Fruit fly (Drosophila melanogaster) whole organism, embryonic: Measurements from ENCODE around the gene dysf.

ENCODE experiments used
- CG10366 ChIP-seq: fragments of 200-800 bp; sonication (Bioruptor generic); IDR thresholded peaks from 2 replicates; pipeline ENCODE4 v1.3.6; 2022; ENCODE audit warnings: missing biosample characterization, missing genetic modification characterization
- CG10979 ChIP-seq: fragments of 200-800 bp; sonication (Bioruptor generic); optimal IDR thresholded peaks from 2 replicates; lab custom pipeline; 2018; ENCODE audit warnings: missing biosample characterization, mild to moderate bottlenecking, missing genetic modification characterization, moderate library complexity
- CG11456 ChIP-seq: fragments of 200-800 bp; sonication (Bioruptor generic); IDR thresholded peaks from 3 replicates; pipeline ENCODE4 v1.3.6; 2022; ENCODE audit warnings: missing biosample characterization, missing genetic modification characterization
- CG11504 ChIP-seq: fragments of 200-800 bp; sonication (Bioruptor generic); optimal IDR thresholded peaks from 3 replicates; lab custom pipeline; 2019; ENCODE audit warnings: missing biosample characterization, mild to moderate bottlenecking, missing genetic modification characterization, moderate library complexity
- CG12071 ChIP-seq: fragments of 200-800 bp; sonication (Bioruptor generic); optimal IDR thresholded peaks from 3 replicates; lab custom pipeline; 2018; ENCODE audit warnings: missing biosample characterization, mild to moderate bottlenecking, missing genetic modification characterization
- CG14014 ChIP-seq: fragments of 200-800 bp; sonication (Bioruptor generic); IDR thresholded peaks from 2 replicates; pipeline ENCODE4 v1.3.6; 2022; ENCODE audit warnings: missing biosample characterization, missing genetic modification characterization
- CG14050 ChIP-seq: fragments of 200-800 bp; sonication (Bioruptor generic); IDR thresholded peaks from 3 replicates; pipeline ENCODE4 v1.3.6; 2022; ENCODE audit warnings: missing biosample characterization, missing genetic modification characterization
- CG1603 ChIP-seq: fragments of 200-800 bp; sonication (Bioruptor generic); optimal IDR thresholded peaks from 2 replicates; lab custom pipeline; 2019; ENCODE audit warnings: missing biosample characterization, mild to moderate bottlenecking, missing genetic modification characterization, moderate library complexity
- CG17361 ChIP-seq: fragments of 200-800 bp; sonication (Bioruptor generic); IDR thresholded peaks from 3 replicates; pipeline ENCODE4 v1.3.6; 2022; ENCODE audit warnings: missing biosample characterization, missing genetic modification characterization
- CG17829 ChIP-seq: fragments of 200-800 bp; optimal IDR thresholded peaks from 2 replicates; lab custom pipeline; 2019; ENCODE audit warnings: missing biosample characterization, mild to moderate bottlenecking, missing genetic modification characterization, moderate library complexity
- CG1792 ChIP-seq: fragments of 200-800 bp; sonication (Bioruptor generic); optimal IDR thresholded peaks from 2 replicates; lab custom pipeline; 2016; ENCODE audit warnings: missing biosample characterization, missing genetic modification characterization
- CG2712 ChIP-seq: fragments of 200-800 bp; optimal IDR thresholded peaks from 3 replicates; lab custom pipeline; 2019; ENCODE audit warnings: missing biosample characterization, mild to moderate bottlenecking, missing genetic modification characterization, moderate library complexity
- CG31441 ChIP-seq: fragments of 200-800 bp; sonication (Bioruptor generic); IDR thresholded peaks from 2 replicates; pipeline ENCODE4 v1.3.6; 2022; ENCODE audit warnings: missing biosample characterization, missing genetic modification characterization
- CG3281 ChIP-seq: fragments of 200-800 bp; sonication (Bioruptor generic); optimal IDR thresholded peaks from 3 replicates; lab custom pipeline; 2017; ENCODE audit warnings: missing biosample characterization, mild to moderate bottlenecking, missing genetic modification characterization
- CG3407 ChIP-seq: fragments of 200-800 bp; sonication (Bioruptor generic); optimal IDR thresholded peaks from 2 replicates; lab custom pipeline; 2018; ENCODE audit warnings: missing biosample characterization, mild to moderate bottlenecking, missing genetic modification characterization
- CG34422 ChIP-seq: fragments of 200-800 bp; sonication (Bioruptor generic); IDR thresholded peaks from 3 replicates; pipeline ENCODE4 v1.3.6; 2022; ENCODE audit warnings: missing biosample characterization, missing genetic modification characterization
- CG4328 ChIP-seq: fragments of 200-800 bp; sonication (Bioruptor generic); optimal IDR thresholded peaks from 3 replicates; lab custom pipeline; 2017; ENCODE audit warnings: missing biosample characterization, missing genetic modification reagents, missing genetic modification characterization
- CG4424 ChIP-seq: fragments of 200-800 bp; sonication (Bioruptor generic); optimal IDR thresholded peaks from 3 replicates; lab custom pipeline; 2016; ENCODE audit warnings: missing biosample characterization, missing genetic modification characterization
- CG5245 ChIP-seq: fragments of 200-800 bp; sonication (Bioruptor generic); optimal IDR thresholded peaks from 3 replicates; lab custom pipeline; 2016; ENCODE audit warnings: missing biosample characterization, missing genetic modification characterization
- CG5953 ChIP-seq: fragments of 200-800 bp; sonication (Bioruptor generic); IDR thresholded peaks from 2 replicates; pipeline ENCODE4 v1.3.6; 2022; ENCODE audit warnings: missing biosample characterization, missing genetic modification characterization
- CG6272 ChIP-seq: fragments of 200-800 bp; sonication (Bioruptor generic); IDR thresholded peaks from 2 replicates; pipeline ENCODE4 v1.3.6; 2022; ENCODE audit warnings: missing biosample characterization, missing genetic modification characterization
- Dad ChIP-seq: fragments of 200-800 bp; sonication (Bioruptor generic); optimal IDR thresholded peaks from 3 replicates; lab custom pipeline; 2016; ENCODE audit warnings: missing biosample characterization, missing genetic modification characterization
- Hsf ChIP-seq: fragments of 200-800 bp; sonication (Bioruptor generic); optimal IDR thresholded peaks from 3 replicates; lab custom pipeline; 2016; ENCODE audit warnings: missing biosample characterization, missing genetic modification characterization
- NC2α ChIP-seq: fragments of 200-800 bp; sonication (Bioruptor generic); optimal IDR thresholded peaks from 2 replicates; lab custom pipeline; 2016; ENCODE audit warnings: missing biosample characterization, missing genetic modification characterization
- Oli ChIP-seq: fragments of 200-800 bp; sonication (Bioruptor generic); optimal IDR thresholded peaks from 2 replicates; lab custom pipeline; 2018; ENCODE audit warnings: missing biosample characterization, mild to moderate bottlenecking, missing genetic modification characterization, moderate library complexity
- Optix ChIP-seq: fragments of 200-800 bp; sonication (Bioruptor generic); IDR thresholded peaks from 3 replicates; pipeline ENCODE4 v1.3.6; 2022; ENCODE audit warnings: missing biosample characterization, missing genetic modification characterization
- PHDP ChIP-seq: fragments of 200-800 bp; sonication (Bioruptor generic); optimal IDR thresholded peaks from 3 replicates; lab custom pipeline; 2018; ENCODE audit warnings: missing biosample characterization, mild to moderate bottlenecking, missing genetic modification characterization, moderate library complexity
- Ptx1 ChIP-seq: fragments of 200-800 bp; sonication (Bioruptor generic); IDR thresholded peaks from 2 replicates; pipeline ENCODE4 v1.3.6; 2022; ENCODE audit warnings: missing biosample characterization, missing genetic modification characterization
- Six4 ChIP-seq: fragments of 200-800 bp; sonication (Bioruptor generic); optimal IDR thresholded peaks from 2 replicates; lab custom pipeline; 2016; ENCODE audit warnings: missing biosample characterization, missing genetic modification characterization
- ap ChIP-seq: fragments of 200-800 bp; sonication (Bioruptor generic); IDR thresholded peaks from 2 replicates; pipeline ENCODE4 v1.3.6; 2022; ENCODE audit warnings: missing biosample characterization, missing genetic modification characterization
- br ChIP-seq: fragments of >200 bp; optimal IDR thresholded peaks from 2 replicates; lab custom pipeline; 2017
- btn ChIP-seq: fragments of 200-800 bp; sonication (Bioruptor generic); optimal IDR thresholded peaks from 2 replicates; lab custom pipeline; 2016; ENCODE audit warnings: missing biosample characterization, missing genetic modification characterization
- cato ChIP-seq: fragments of 200-800 bp; sonication (Bioruptor generic); optimal IDR thresholded peaks from 2 replicates; lab custom pipeline; 2016; ENCODE audit warnings: missing biosample characterization, missing genetic modification characterization, borderline replicate concordance
- corto ChIP-seq: fragments of 200-800 bp; sonication (Bioruptor generic); optimal IDR thresholded peaks from 2 replicates; lab custom pipeline; 2016; ENCODE audit warnings: missing biosample characterization, mild to moderate bottlenecking, missing genetic modification characterization, moderate library complexity
- dmrt99B ChIP-seq: fragments of 200-800 bp; sonication (Bioruptor generic); optimal IDR thresholded peaks from 2 replicates; lab custom pipeline; 2018; ENCODE audit warnings: missing biosample characterization, mild to moderate bottlenecking, missing genetic modification characterization, moderate library complexity
- gcm ChIP-seq: fragments of 200-800 bp; sonication (Bioruptor generic); optimal IDR thresholded peaks from 2 replicates; lab custom pipeline; 2019; ENCODE audit warnings: missing biosample characterization, mild to moderate bottlenecking, missing genetic modification characterization, moderate library complexity
- gem ChIP-seq: fragments of 200-800 bp; sonication (Bioruptor generic); optimal IDR thresholded peaks from 2 replicates; lab custom pipeline; 2019; ENCODE audit warnings: missing biosample characterization, mild to moderate bottlenecking, missing genetic modification characterization, moderate library complexity
- gsb ChIP-seq: fragments of 200-800 bp; sonication (Bioruptor generic); IDR thresholded peaks from 2 replicates; pipeline ENCODE4 v1.3.6; 2022; ENCODE audit warnings: missing biosample characterization, missing genetic modification characterization
- lilli ChIP-seq: fragments of 200-800 bp; sonication (Bioruptor generic); optimal IDR thresholded peaks from 3 replicates; lab custom pipeline; 2016; ENCODE audit warnings: missing biosample characterization, missing genetic modification characterization
- nmo ChIP-seq: fragments of 200-800 bp; sonication (Bioruptor generic); optimal IDR thresholded peaks from 2 replicates; lab custom pipeline; 2018; ENCODE audit warnings: missing biosample characterization, mild to moderate bottlenecking, missing genetic modification characterization, moderate library complexity
- phol ChIP-seq: fragments of 200-800 bp; sonication (Bioruptor generic); optimal IDR thresholded peaks from 3 replicates; lab custom pipeline; 2018; ENCODE audit warnings: missing biosample characterization, mild to moderate bottlenecking, missing genetic modification characterization, moderate library complexity
- prd ChIP-seq, 3 experiments: fragments of >200 bp in 2 of 3; fragments of 200-800 bp in 1 of 3; sonication (Bioruptor generic) in 1 of 3; optimal IDR thresholded peaks in 2 of 3; IDR thresholded peaks in 1 of 3; 2 replicates in 2 of 3; 3 replicates in 1 of 3; pipeline versions ENCODE4 v1.3.6 to Lab custom; 2017 to 2022; ENCODE audit warnings: missing biosample characterization in 1 of 3, missing genetic modification characterization in 1 of 3
- pzg ChIP-seq: fragments of 200-800 bp; sonication (Bioruptor generic); optimal IDR thresholded peaks from 3 replicates; lab custom pipeline; 2018; ENCODE audit warnings: missing biosample characterization, mild to moderate bottlenecking, missing genetic modification characterization, moderate library complexity
- sens ChIP-seq: fragments of 200-800 bp; sonication (Bioruptor generic); peaks from one replicate; lab custom pipeline; 2016; ENCODE audit warnings: missing biosample characterization, missing genetic modification characterization
- sens-2 ChIP-seq: fragments of 200-800 bp; sonication (Bioruptor generic); IDR thresholded peaks from 2 replicates; pipeline ENCODE4 v1.3.6; 2022; ENCODE audit warnings: missing biosample characterization, missing genetic modification characterization
- seq ChIP-seq: fragments of 200-800 bp; sonication (Bioruptor generic); IDR thresholded peaks from 2 replicates; pipeline ENCODE4 v1.3.6; 2022; ENCODE audit warnings: missing biosample characterization, missing genetic modification characterization
- sisA ChIP-seq: fragments of 200-800 bp; sonication (Bioruptor generic); IDR thresholded peaks from 2 replicates; pipeline ENCODE4 v1.3.6; 2022; ENCODE audit warnings: missing biosample characterization, missing genetic modification characterization
- stc ChIP-seq: fragments of 200-800 bp; sonication (Bioruptor generic); IDR thresholded peaks from 2 replicates; pipeline ENCODE4 v1.3.6; 2022; ENCODE audit warnings: missing biosample characterization, missing genetic modification characterization
- tll ChIP-seq, 2 experiments: fragments of 200-800 bp in 1 of 2; fragments of >200 bp in 1 of 2; sonication (Bioruptor generic) in 1 of 2; optimal IDR thresholded peaks; 2 replicates each; lab custom pipeline; 2017 to 2019; ENCODE audit warnings: missing biosample characterization in 2 of 2, missing genetic modification characterization in 2 of 2, mild to moderate bottlenecking in 1 of 2, moderate library complexity in 1 of 2
- ttk ChIP-seq: fragments of 200-800 bp; sonication (Bioruptor generic); IDR thresholded peaks from 2 replicates; pipeline ENCODE4 v2.1.2; 2022; ENCODE audit warnings: missing biosample characterization, missing genetic modification characterization

dysf gene

dm6 chr3R:26072477-26072876 is 26.0 kb downstream of the dysf start (continued):
- TF ChIP-seq ap (peak; percentile 34; the same call in 1 of the 2 replicates), pzg (GFP tag; lab: Kevin White, UChicago) (no peak), CG3281 (GFP tag; lab: Kevin White, UChicago) (no peak), gsb (GFP tag; lab: Robert Waterston, UW) (no peak), CG4328 (GFP tag; lab: Kevin White, UChicago) (no peak), CG11456 (GFP tag; lab: Robert Waterston, UW) (0 out of 3 replicates have a peak, but pooled peaks have one; percentile 26), phol (tag; lab: Kevin White, UChicago) (peak; percentile 26), NC2α (GFP tag; lab: Kevin White, UChicago) (no peak), CG12071 (no peak), stc (GFP tag; lab: Robert Waterston, UW) (peak; percentile 49; the same call in 1 of the 2 replicates), Hsf (GFP tag; lab: Kevin White, UChicago) (peak; percentile 10), CG17361 (GFP tag; lab: Robert Waterston, UW) (0 out of 3 replicates have a peak, but pooled peaks have one; percentile 23), PHDP (tag; lab: Kevin White, UChicago) (no peak), lilli (no peak), CG4424 (GFP tag; lab: Kevin White, UChicago) (peak; percentile 29), nmo (GFP tag; lab: Kevin White, UChicago) (peak; percentile 32), CG31441 (peak; percentile 24; the same call in 1 of the 2 replicates), br (lab: Kevin White, UChicago) (no peak), Dad (GFP tag; lab: Kevin White, UChicago) (no peak), gem (tag; lab: Kevin White, UChicago) (peak; percentile 51), Ptx1 (peak; percentile 36; the same call in 1 of the 2 replicates), CG10979 (peak; percentile 54), corto (GFP tag; lab: Kevin White, UChicago) (peak; percentile 10), tll (GFP tag; optimal IDR thresholded peaks at IDR 0.05; lab: Kevin White, UChicago) (no peak), ttk (GFP tag; lab: Robert Waterston, UW) (peak; percentile 33; the same call in 1 of the 2 replicates), CG5953 (GFP tag; lab: Robert Waterston, UW) (peak; percentile 45; the same call in 1 of the 2 replicates), Oli (peak; percentile 41), cato (GFP tag; lab: Kevin White, UChicago) (no peak), CG3407 (peak; percentile 5), CG1792 (GFP tag; lab: Kevin White, UChicago) (no peak), Six4 (GFP tag; lab: Kevin White, UChicago) (no peak), prd (optimal IDR thresholded peaks at IDR 0.05; lab: Kevin White, UChicago) (no peak), prd (GFP tag; IDR thresholded peaks at IDR 0.05; lab: Robert Waterston, UW) (peak; percentile 63; the same call in 2 of the 3 replicates), CG2712 (tag; lab: Kevin White, UChicago) (peak; percentile 41), dmrt99B (tag; lab: Kevin White, UChicago) (peak; percentile 40), seq (GFP tag; lab: Robert Waterston, UW) (no peak), sens (GFP tag; lab: Kevin White, UChicago) (peak; percentile 85), CG10366 (peak; percentile 30; the same call in 1 of the 2 replicates), CG1603 (tag; lab: Kevin White, UChicago) (peak; percentile 62), CG34422 (GFP tag; lab: Robert Waterston, UW) (0 out of 3 replicates have a peak, but pooled peaks have one; percentile 47), CG5245 (GFP tag; lab: Kevin White, UChicago) (no peak), CG17829 (tag; lab: Kevin White, UChicago) (peak; percentile 20), gcm (GFP tag; lab: Kevin White, UChicago) (no peak), CG14050 (GFP tag; lab: Robert Waterston, UW) (0 out of 3 replicates have a peak, but pooled peaks have one; percentile 15), CG11504 (tag; lab: Kevin White, UChicago) (peak; percentile 39), CG6272 (no peak), sens-2 (0 out of 2 replicates have a peak, but pooled peaks have one; percentile 15), Optix (GFP tag; lab: Robert Waterston, UW) (0 out of 3 replicates have a peak, but pooled peaks have one; percentile 36), sisA (0 out of 2 replicates have a peak, but pooled peaks have one; percentile 16), btn (GFP tag; lab: Kevin White, UChicago) (no peak), CG14014 (GFP tag; lab: Robert Waterston, UW) (no peak)
